Worm (Caenorhabditis elegans) whole organism, late embryonic: ENCODE measurements around the gene C18D11.3.

Experiments
- C08G9.2 ChIP-seq: sonication (generic microtip); optimal IDR thresholded peaks from 2 replicates; lab custom pipeline; 2016; ENCODE audit warnings: mild to moderate bottlenecking, missing genetic modification characterization, moderate library complexity, missing compliant biosample characterization
- K02D7.2 ChIP-seq: sonication (generic microtip); optimal IDR thresholded peaks from 2 replicates; lab custom pipeline; 2017; ENCODE audit warnings: mild to moderate bottlenecking, missing genetic modification characterization, missing compliant biosample characterization
- T23F11.4 ChIP-seq: fragments of 200-800 bp; sonication (Bioruptor generic); optimal IDR thresholded peaks from 2 replicates; lab custom pipeline; 2018; ENCODE audit warnings: mild to moderate bottlenecking, missing genetic modification characterization, missing compliant biosample characterization
- ahr-1 ChIP-seq: sonication (generic microtip); optimal IDR thresholded peaks from 2 replicates; lab custom pipeline; 2016; ENCODE audit warnings: missing genetic modification characterization, missing compliant biosample characterization
- ceh-14 ChIP-seq: sonication (generic microtip); optimal IDR thresholded peaks from 2 replicates; lab custom pipeline; 2016; ENCODE audit warnings: missing genotype, missing genetic modification characterization, missing compliant biosample characterization
- ceh-19 ChIP-seq: fragments of 200-800 bp; sonication (Bioruptor generic); optimal IDR thresholded peaks from 2 replicates; lab custom pipeline; 2018; ENCODE audit warnings: mild to moderate bottlenecking, missing genetic modification characterization, missing compliant biosample characterization
- ceh-2 ChIP-seq: sonication (generic microtip); optimal IDR thresholded peaks from 2 replicates; lab custom pipeline; 2016; ENCODE audit warnings: missing genotype, missing genetic modification characterization, missing compliant biosample characterization
- ceh-22 ChIP-seq: sonication (generic microtip); optimal IDR thresholded peaks from 2 replicates; lab custom pipeline; 2017; ENCODE audit warnings: missing biosample characterization, missing genetic modification characterization
- ceh-24 ChIP-seq: sonication (generic microtip); optimal IDR thresholded peaks from 2 replicates; lab custom pipeline; 2016; ENCODE audit warnings: mild to moderate bottlenecking, missing genetic modification characterization, missing compliant biosample characterization
- ceh-31 ChIP-seq: sonication (generic microtip); optimal IDR thresholded peaks from 2 replicates; lab custom pipeline; 2016; ENCODE audit warnings: missing genetic modification characterization, missing compliant biosample characterization
- ceh-34 ChIP-seq: sonication (generic microtip); optimal IDR thresholded peaks from 2 replicates; lab custom pipeline; 2016; ENCODE audit warnings: mild to moderate bottlenecking, missing genetic modification characterization, missing compliant biosample characterization
- ceh-48 ChIP-seq: sonication (generic microtip); optimal IDR thresholded peaks from 2 replicates; lab custom pipeline; 2016; ENCODE audit warnings: missing genetic modification characterization, inconsistent platforms, missing compliant biosample characterization
- ceh-6 ChIP-seq: fragments of 200-800 bp; sonication (Bioruptor generic); optimal IDR thresholded peaks from 2 replicates; lab custom pipeline; 2018; ENCODE audit warnings: mild to moderate bottlenecking, missing genetic modification characterization, missing compliant biosample characterization
- ceh-9 ChIP-seq: sonication (generic microtip); optimal IDR thresholded peaks from 2 replicates; lab custom pipeline; 2016; ENCODE audit warnings: mild to moderate bottlenecking, missing genetic modification characterization, inconsistent platforms, missing compliant biosample characterization
- che-1 ChIP-seq: sonication (generic microtip); optimal IDR thresholded peaks from 2 replicates; lab custom pipeline; 2016; ENCODE audit warnings: mild to moderate bottlenecking, missing genetic modification characterization, missing compliant biosample characterization
- dmd-4 ChIP-seq: sonication (generic microtip); optimal IDR thresholded peaks from 2 replicates; lab custom pipeline; 2016; ENCODE audit warnings: borderline replicate concordance, missing genetic modification characterization, missing compliant biosample characterization
- dve-1 ChIP-seq: sonication (generic microtip); optimal IDR thresholded peaks from 2 replicates; lab custom pipeline; 2017; ENCODE audit warnings: antibody characterized with exemption, mild to moderate bottlenecking, missing genetic modification characterization, missing compliant biosample characterization
- elt-2 ChIP-seq: sonication (generic microtip); optimal IDR thresholded peaks from 2 replicates; lab custom pipeline; 2016; ENCODE audit warnings: missing genetic modification reagents, missing genetic modification characterization, missing compliant biosample characterization
- elt-4 ChIP-seq: sonication (generic microtip); optimal IDR thresholded peaks from 2 replicates; lab custom pipeline; 2016; ENCODE audit warnings: missing genetic modification characterization, missing compliant biosample characterization
- ets-4 ChIP-seq: sonication (generic microtip); optimal IDR thresholded peaks from 2 replicates; lab custom pipeline; 2016; ENCODE audit warnings: missing genetic modification characterization, missing compliant biosample characterization
- eyg-1 ChIP-seq: sonication (generic microtip); optimal IDR thresholded peaks from 2 replicates; lab custom pipeline; 2016; ENCODE audit warnings: missing genotype, missing genetic modification characterization, missing compliant biosample characterization
- fax-1 ChIP-seq: sonication (generic microtip); optimal IDR thresholded peaks from 2 replicates; lab custom pipeline; 2016; ENCODE audit warnings: missing genotype, missing genetic modification characterization, missing compliant biosample characterization
- hlh-13 ChIP-seq: fragments of 200-800 bp; sonication (Bioruptor generic); optimal IDR thresholded peaks from 2 replicates; lab custom pipeline; 2018; ENCODE audit warnings: mild to moderate bottlenecking, missing genetic modification characterization, missing compliant biosample characterization
- hlh-15 ChIP-seq: sonication (generic microtip); optimal IDR thresholded peaks from 2 replicates; lab custom pipeline; 2016; ENCODE audit warnings: missing genetic modification characterization, missing compliant biosample characterization
- hlh-30 ChIP-seq: sonication (generic microtip); optimal IDR thresholded peaks from 2 replicates; lab custom pipeline; 2017; ENCODE audit warnings: antibody characterized with exemption, missing genetic modification characterization, missing compliant biosample characterization; ENCODE audit not compliant: insufficient read depth
- hlh-8 ChIP-seq: sonication (generic microtip); optimal IDR thresholded peaks from 2 replicates; lab custom pipeline; 2016; ENCODE audit warnings: missing genotype, missing genetic modification characterization, missing compliant biosample characterization
- lim-6 ChIP-seq: sonication (generic microtip); optimal IDR thresholded peaks from 2 replicates; lab custom pipeline; 2016; ENCODE audit warnings: missing genetic modification characterization, missing compliant biosample characterization
- madf-2 ChIP-seq: sonication (generic microtip); optimal IDR thresholded peaks from 2 replicates; lab custom pipeline; 2017; ENCODE audit warnings: missing genetic modification characterization, missing compliant biosample characterization
- mec-3 ChIP-seq: sonication (generic microtip); optimal IDR thresholded peaks from 2 replicates; lab custom pipeline; 2016; ENCODE audit warnings: borderline replicate concordance, missing genetic modification characterization, missing compliant biosample characterization
- nfya-1 ChIP-seq: sonication (generic microtip); optimal IDR thresholded peaks from 2 replicates; lab custom pipeline; 2017; ENCODE audit warnings: missing genetic modification characterization, mild to moderate bottlenecking, missing compliant biosample characterization, antibody characterized with exemption, moderate library complexity
- nhr-11 ChIP-seq: fragments of 150-350 bp; optimal IDR thresholded peaks from 2 replicates; lab custom pipeline; 2014; ENCODE audit warnings: missing biosample characterization, missing genetic modification characterization
- npax-4 ChIP-seq: sonication (generic microtip); optimal IDR thresholded peaks from 2 replicates; lab custom pipeline; 2016; ENCODE audit warnings: missing genetic modification characterization, missing compliant biosample characterization
- pax-1 ChIP-seq: fragments of 150-350 bp; optimal IDR thresholded peaks from 2 replicates; lab custom pipeline; 2014; ENCODE audit warnings: missing biosample characterization, missing genetic modification characterization
- pros-1 ChIP-seq: fragments of 150-350 bp; optimal IDR thresholded peaks from 2 replicates; lab custom pipeline; 2014; ENCODE audit warnings: missing biosample characterization, missing genetic modification reagents, missing genetic modification characterization
- ref-2 ChIP-seq: sonication (generic microtip); optimal IDR thresholded peaks from 2 replicates; lab custom pipeline; 2016; ENCODE audit warnings: missing genetic modification characterization, missing compliant biosample characterization
- syd-9 ChIP-seq: sonication (generic microtip); optimal IDR thresholded peaks from 2 replicates; lab custom pipeline; 2016; ENCODE audit warnings: mild to moderate bottlenecking, missing genetic modification characterization, moderate library complexity, missing compliant biosample characterization
- tbx-2 ChIP-seq: sonication (generic microtip); optimal IDR thresholded peaks from 2 replicates; lab custom pipeline; 2016; ENCODE audit warnings: missing genetic modification characterization, missing compliant biosample characterization
- tbx-7 ChIP-seq: sonication (generic microtip); optimal IDR thresholded peaks from 2 replicates; lab custom pipeline; 2016; ENCODE audit warnings: missing genotype, missing genetic modification characterization, missing compliant biosample characterization
- ttx-3 ChIP-seq: sonication (generic microtip); optimal IDR thresholded peaks from 2 replicates; lab custom pipeline; 2016; ENCODE audit warnings: missing genetic modification reagents, missing genetic modification characterization, missing compliant biosample characterization
- unc-42 ChIP-seq: sonication (generic microtip); optimal IDR thresholded peaks from 2 replicates; lab custom pipeline; 2016; ENCODE audit warnings: missing genotype, missing genetic modification characterization, missing compliant biosample characterization
- unc-86 ChIP-seq: sonication (generic microtip); optimal IDR thresholded peaks from 2 replicates; lab custom pipeline; 2016; ENCODE audit warnings: missing genetic modification characterization, missing compliant biosample characterization
- zip-5 ChIP-seq: sonication (generic microtip); optimal IDR thresholded peaks from 2 replicates; lab custom pipeline; 2016; ENCODE audit warnings: missing genetic modification characterization, missing compliant biosample characterization
- ztf-16 ChIP-seq: sonication (generic microtip); optimal IDR thresholded peaks from 2 replicates; lab custom pipeline; 2017; ENCODE audit warnings: missing genetic modification characterization, missing compliant biosample characterization

C18D11.3 gene

ce11 chrIII:11843007-11843406 lies 19.8 kb downstream of the C18D11.3 start:
- peak; percentile 40 for TF ChIP-seq elt-4 (tag; lab: Kevin White, UChicago)
- no peak for TF ChIP-seq madf-2 (tag; lab: Kevin White, UChicago)

ce11 chrIII:11846365-11846764 lies 23.1 kb downstream of the C18D11.3 start, which contains the start of gene ntl-3:
TSS of gene ntl-3 (minus strand) at chrIII:11846465.
- TF ChIP-seq pax-1 (tag; lab: Kevin White, UChicago) (no peak), lim-6 (tag; lab: Kevin White, UChicago) (no peak), hlh-15 (tag; lab: Kevin White, UChicago) (no peak), syd-9 (tag; lab: Kevin White, UChicago) (no peak), K02D7.2 (tag; lab: Kevin White, UChicago) (no peak), T23F11.4 (GFP tag; lab: Kevin White, UChicago) (no peak), che-1 (no peak), nhr-11 (no peak), ceh-31 (tag; lab: Kevin White, UChicago) (no peak), ztf-16 (tag; lab: Kevin White, UChicago) (no peak), unc-42 (tag; lab: Kevin White, UChicago) (no peak)

ce11 chrIII:11847014-11847413 lies 23.8 kb downstream of the C18D11.3 start:
- TF ChIP-seq ceh-48 (peak; percentile 4), ceh-6 (GFP tag; lab: Kevin White, UChicago) (no peak), eyg-1 (tag; lab: Kevin White, UChicago) (no peak), hlh-8 (tag; lab: Kevin White, UChicago) (no peak), ceh-24 (tag; lab: Kevin White, UChicago) (no peak)

- TF ChIP-seq hlh-30 (tag; lab: Kevin White, UChicago) (peak; percentile 30), pros-1 (tag; lab: Kevin White, UChicago) (no peak), nfya-1 (tag; lab: Kevin White, UChicago) (peak; percentile 68), nhr-11 (no peak), tbx-2 (tag; lab: Kevin White, UChicago) (no peak), elt-4 (tag; lab: Kevin White, UChicago) (no peak), ets-4 (tag; lab: Kevin White, UChicago) (no peak), elt-2 (tag; lab: Kevin White, UChicago) (peak; percentile 26), ceh-48 (no peak), npax-4 (tag; lab: Kevin White, UChicago) (no peak)
- TF ChIP-seq, all 69 proteins: peak for 3
These were observed 24.5 kb downstream of the C18D11.3 start, which contains the start of gene mif-1 for ce11 chrIII:11847658-11848202. TSS of gene mif-1 (plus strand) at chrIII:11848152.

- no peak for TF ChIP-seq hlh-13 (GFP tag; lab: Kevin White, UChicago)
- no peak for TF ChIP-seq unc-86
- TF ChIP-seq lim-6 (tag; lab: Kevin White, UChicago): peak; percentile 52
- peak; percentile 67 for TF ChIP-seq ref-2
- TF ChIP-seq ceh-22 (tag; lab: Kevin White, UChicago): no peak
- TF ChIP-seq tbx-2 (tag; lab: Kevin White, UChicago): peak; percentile 82
- peak; percentile 24 for TF ChIP-seq ceh-34 (tag; lab: Kevin White, UChicago)
- no peak for TF ChIP-seq pax-1 (tag; lab: Kevin White, UChicago)
- TF ChIP-seq tbx-7 (tag; lab: Kevin White, UChicago): peak; percentile 52
- TF ChIP-seq fax-1: peak; percentile 52
- no peak for TF ChIP-seq T23F11.4 (GFP tag; lab: Kevin White, UChicago)
- no peak for TF ChIP-seq mec-3 (tag; lab: Kevin White, UChicago)
- peak; percentile 62 for TF ChIP-seq C08G9.2
- no peak for TF ChIP-seq hlh-30 (tag; lab: Kevin White, UChicago)
- peak; percentile 64 for TF ChIP-seq ceh-14 (tag; lab: Kevin White, UChicago)
- TF ChIP-seq ceh-9 (tag; lab: Kevin White, UChicago): no peak
- no peak for TF ChIP-seq ttx-3 (tag; lab: Kevin White, UChicago)
- TF ChIP-seq ceh-19 (GFP tag; lab: Kevin White, UChicago): no peak
- no peak for TF ChIP-seq eyg-1 (tag; lab: Kevin White, UChicago)
- TF ChIP-seq hlh-8 (tag; lab: Kevin White, UChicago): peak; percentile 56
- peak; percentile 27 for TF ChIP-seq ahr-1 (tag; lab: Kevin White, UChicago)
- TF ChIP-seq zip-5: peak; percentile 57
- peak; percentile 62 for TF ChIP-seq ceh-2 (tag; lab: Kevin White, UChicago)
- no peak for TF ChIP-seq dve-1 (tag; lab: Kevin White, UChicago)
- TF ChIP-seq ceh-31 (tag; lab: Kevin White, UChicago): peak; percentile 88
- peak; percentile 4 for TF ChIP-seq K02D7.2 (tag; lab: Kevin White, UChicago)
- TF ChIP-seq dmd-4 (tag; lab: Kevin White, UChicago): peak; percentile 42
These were observed 25.1 kb downstream of the C18D11.3 start for ce11 chrIII:11848317-11848716.
